Worm (Caenorhabditis elegans): ENCODE measurements around the gene mig-22.

DNA sequence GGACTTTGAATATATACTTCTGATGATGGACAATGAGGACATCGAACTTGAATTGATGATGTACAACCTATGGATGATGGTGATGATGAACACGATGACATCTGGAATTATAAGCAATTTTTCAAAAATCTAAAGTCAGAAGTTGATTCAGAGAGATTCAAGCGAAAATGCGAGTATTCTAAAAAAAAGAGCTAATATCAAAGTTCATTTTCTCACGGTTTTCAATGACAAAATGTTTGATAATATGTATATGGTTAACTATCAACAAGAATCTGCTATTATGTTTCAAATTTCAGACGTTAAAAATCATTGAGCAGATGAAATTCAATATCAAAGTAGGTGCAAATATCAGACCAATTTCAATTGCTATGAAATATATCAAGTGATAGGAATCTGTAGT, 12.8 kb upstream of the mig-22 start, which contains the start of gene K02D10.4:
- no peak for TF ChIP-seq W03F9.2 (tag; optimal IDR thresholded peaks at IDR 0.05)
- no peak for TF ChIP-seq him-1 (tag; optimal IDR thresholded peaks at IDR 0.05)
